Worm (Caenorhabditis elegans) whole organism, mixed stage, embryonic: ENCODE data around the gene C35D10.6.

ENCODE experiments used
- nhr-237 ChIP-seq: fragments of 150-350 bp; optimal IDR thresholded peaks from 2 replicates; lab custom pipeline; 2014; ENCODE audit warnings: missing biosample characterization, missing genetic modification characterization
- zip-8 ChIP-seq: fragments of 150-350 bp; optimal IDR thresholded peaks from 2 replicates; lab custom pipeline; 2014; ENCODE audit warnings: missing biosample characterization, missing genetic modification characterization

- TF ChIP-seq zip-8 (tag; lab: Kevin White, UChicago), result no peak
- no peak for TF ChIP-seq nhr-237 (tag; lab: Kevin White, UChicago)
These were observed 37.0 kb upstream of the C35D10.6 start, which contains the start of gene F26A1.8 for ce11 chrIII:4822140-4822539.
